Worm (Caenorhabditis elegans): ENCODE measurements around the gene pept-1.
A peak's percentile ranks its signal among the peaks of the same experiment; 100 is the strongest.

Gene pept-1

DNA sequence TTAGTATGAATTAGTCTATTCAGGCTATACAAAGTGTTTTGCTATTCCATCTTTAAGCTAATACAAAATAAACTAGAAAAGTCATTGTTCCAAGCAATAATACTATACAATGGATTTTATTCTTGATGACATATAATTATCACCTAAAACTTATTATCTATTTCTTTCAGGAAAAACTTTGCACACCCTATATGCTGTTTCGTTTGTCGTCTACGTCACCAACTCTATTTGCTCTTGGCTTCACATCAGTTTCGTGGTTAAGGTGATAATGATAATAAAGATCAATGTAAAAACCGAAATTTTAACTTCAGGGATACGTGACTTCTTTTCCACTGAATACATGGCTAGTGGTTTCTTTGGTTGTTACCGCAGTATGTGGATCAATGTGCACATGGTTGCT lies 5.8 kb downstream of the pept-1 start:
- TF ChIP-seq jun-1 (tag; optimal IDR thresholded peaks at IDR 0.05) (no peak), elt-2 (tag; optimal IDR thresholded peaks at IDR 0.05) (peak; percentile 29), pqm-1 (tag; optimal IDR thresholded peaks at IDR 0.05) (peak; percentile 33), unc-39 (tag; optimal IDR thresholded peaks at IDR 0.05) (no peak)

ce11 chrX:6462995-6463462 lies 6.4 kb downstream of the pept-1 start, which contains the start of gene C15B12.2:
C15B12.2 (plus strand) TSS chrX:6463412.
- peak; percentile 82 for TF ChIP-seq elt-2 (tag; optimal IDR thresholded peaks at IDR 0.05)
- no peak for TF ChIP-seq skn-1 (tag; optimal IDR thresholded peaks at IDR 0.05)
- TF ChIP-seq nhr-28 (tag; optimal IDR thresholded peaks at IDR 0.05) = no peak

- TF ChIP-seq lin-15B (tag; optimal IDR thresholded peaks at IDR 0.05) = no peak
- TF ChIP-seq aly-2 (tag; optimal IDR thresholded peaks at IDR 0.05) = no peak
- TF ChIP-seq tbx-2 (tag; optimal IDR thresholded peaks at IDR 0.05) = no peak
- TF ChIP-seq nhr-43 (tag; optimal IDR thresholded peaks at IDR 0.05; ENCODE audit: poor library complexity, severe bottlenecking) = no peak
- no peak for TF ChIP-seq egl-27 (tag; optimal IDR thresholded peaks at IDR 0.05)
- TF ChIP-seq pha-4 (tag; optimal IDR thresholded peaks at IDR 0.05) = no peak
- TF ChIP-seq nhr-11 (tag; optimal IDR thresholded peaks at IDR 0.05) = no peak
- no peak for TF ChIP-seq nhr-23 (tag; optimal IDR thresholded peaks at IDR 0.05)
- no peak for TF ChIP-seq snpc-4 (tag; optimal IDR thresholded peaks at IDR 0.05)
- no peak for TF ChIP-seq fos-1 (tag; optimal IDR thresholded peaks at IDR 0.05)
- TF ChIP-seq ama-1 (optimal IDR thresholded peaks at IDR 0.05) = no peak
- no peak for TF ChIP-seq pqm-1 (tag; optimal IDR thresholded peaks at IDR 0.05)
- no peak for TF ChIP-seq nhr-76 (tag; optimal IDR thresholded peaks at IDR 0.05)
- TF ChIP-seq ceh-82 (tag; optimal IDR thresholded peaks at IDR 0.05) = no peak
- TF ChIP-seq ztf-4 (tag; optimal IDR thresholded peaks at IDR 0.05) = no peak
These were observed 10.8 kb downstream of the pept-1 start, which contains the start of gene C15B12.3 for ce11 chrX:6467462-6467861. C15B12.3 (minus strand) TSS chrX:6467562.

ce11 chrX:6468499-6468898 lies 11.8 kb downstream of the pept-1 start, which contains the start of gene C15B12.9:
C15B12.9 (plus strand) TSS chrX:6468799.
- no peak for TF ChIP-seq eor-1 (tag; optimal IDR thresholded peaks at IDR 0.05)
- TF ChIP-seq sea-2 (GFP tag; optimal IDR thresholded peaks at IDR 0.05) = no peak
- TF ChIP-seq daf-12 (tag; optimal IDR thresholded peaks at IDR 0.05) = no peak
- no peak for TF ChIP-seq nhr-28 (tag; optimal IDR thresholded peaks at IDR 0.05)
- no peak for TF ChIP-seq lsy-12 (tag; optimal IDR thresholded peaks at IDR 0.05)
- no peak for TF ChIP-seq ZK546.5 (tag; optimal IDR thresholded peaks at IDR 0.05)
- no peak for TF ChIP-seq pqm-1 (tag; optimal IDR thresholded peaks at IDR 0.05)
- TF ChIP-seq ztf-11 (tag; optimal IDR thresholded peaks at IDR 0.05) = no peak
- TF ChIP-seq unc-39 (tag; optimal IDR thresholded peaks at IDR 0.05) = no peak
- TF ChIP-seq nhr-43 (tag; optimal IDR thresholded peaks at IDR 0.05; ENCODE audit: poor library complexity, severe bottlenecking) = no peak
- TF ChIP-seq nhr-23 (tag; optimal IDR thresholded peaks at IDR 0.05) = no peak
- no peak for TF ChIP-seq elt-1 (tag; optimal IDR thresholded peaks at IDR 0.05)
- no peak for TF ChIP-seq nfya-1 (tag; optimal IDR thresholded peaks at IDR 0.05; ENCODE audit: insufficient read depth)
- TF ChIP-seq lin-39 (tag; optimal IDR thresholded peaks at IDR 0.05) = no peak
- TF ChIP-seq nhr-237 (tag; optimal IDR thresholded peaks at IDR 0.05) = no peak
- no peak for TF ChIP-seq nhr-12 (tag; optimal IDR thresholded peaks at IDR 0.05)
- TF ChIP-seq nhr-25 (tag; optimal IDR thresholded peaks at IDR 0.05) = no peak
- no peak for TF ChIP-seq zag-1 (tag; optimal IDR thresholded peaks at IDR 0.05)
- TF ChIP-seq fos-1 (tag; optimal IDR thresholded peaks at IDR 0.05) = no peak
- no peak for TF ChIP-seq fkh-10 (GFP tag; optimal IDR thresholded peaks at IDR 0.05)

DNA sequence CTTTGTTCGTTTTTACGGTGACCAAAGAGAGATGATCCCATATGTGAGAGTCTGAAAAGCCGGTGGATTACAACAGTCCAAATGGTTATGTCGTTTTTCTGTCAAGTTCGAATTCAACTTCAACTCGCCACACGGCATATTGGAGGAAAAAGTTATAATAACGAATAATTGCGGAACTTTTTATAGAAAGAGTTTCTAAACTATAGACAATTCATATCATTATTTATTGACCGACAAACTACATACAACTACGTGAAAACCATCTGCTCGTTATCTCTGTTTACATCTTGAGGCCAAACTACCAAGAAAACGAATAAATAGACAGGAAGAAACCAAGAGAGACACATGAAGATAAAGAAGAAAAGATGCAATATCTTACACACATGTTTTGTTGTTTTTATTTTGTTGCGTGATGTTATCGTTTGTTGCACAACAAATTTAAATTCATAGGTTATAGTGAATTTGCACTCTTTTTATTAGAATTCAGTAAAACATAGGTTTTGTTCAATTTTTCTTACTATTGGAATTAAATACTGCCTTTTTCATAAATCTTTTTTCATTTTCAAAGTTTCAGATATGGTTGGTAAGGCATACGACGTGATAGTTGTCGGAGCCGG lies 17.1 kb downstream of the pept-1 start, which contains the start of the genes C15B12.4 and C15B12.8:
Gene C15B12.4, minus strand, starts transcription at position 51 of the 617 bp plus-strand sequence.
Gene C15B12.8, plus strand, starts transcription at position 567 of the 617 bp plus-strand sequence.
- TF ChIP-seq nhr-43 (tag; optimal IDR thresholded peaks at IDR 0.05; ENCODE audit: poor library complexity, severe bottlenecking) (no peak), hmg-11 (tag; optimal IDR thresholded peaks at IDR 0.05) (no peak), elt-3 (tag; optimal IDR thresholded peaks at IDR 0.05) (no peak), lin-15B (tag; optimal IDR thresholded peaks at IDR 0.05) (no peak), fos-1 (tag; optimal IDR thresholded peaks at IDR 0.05) (no peak), ztf-11 (tag; optimal IDR thresholded peaks at IDR 0.05) (no peak), fkh-10 (GFP tag; optimal IDR thresholded peaks at IDR 0.05) (no peak), ceh-9 (tag; optimal IDR thresholded peaks at IDR 0.05) (no peak), aly-2 (tag; optimal IDR thresholded peaks at IDR 0.05) (no peak), pha-4 (tag; optimal IDR thresholded peaks at IDR 0.05) (no peak), R02D3.7 (tag; optimal IDR thresholded peaks at IDR 0.05) (no peak), elt-1 (tag; optimal IDR thresholded peaks at IDR 0.05) (no peak), skn-1 (tag; optimal IDR thresholded peaks at IDR 0.05) (no peak), snpc-4 (tag; optimal IDR thresholded peaks at IDR 0.05) (no peak), ZK546.5 (tag; optimal IDR thresholded peaks at IDR 0.05) (no peak), ceh-16 (tag; optimal IDR thresholded peaks at IDR 0.05) (no peak), tbx-2 (tag; optimal IDR thresholded peaks at IDR 0.05) (no peak)

Measured in whole organism, L3 larva.